Fruit fly (Drosophila melanogaster): ENCODE results near the gene bel.
A peak's percentile ranks its signal among the peaks of the same experiment; 100 is the strongest.

The bel gene

DNA sequence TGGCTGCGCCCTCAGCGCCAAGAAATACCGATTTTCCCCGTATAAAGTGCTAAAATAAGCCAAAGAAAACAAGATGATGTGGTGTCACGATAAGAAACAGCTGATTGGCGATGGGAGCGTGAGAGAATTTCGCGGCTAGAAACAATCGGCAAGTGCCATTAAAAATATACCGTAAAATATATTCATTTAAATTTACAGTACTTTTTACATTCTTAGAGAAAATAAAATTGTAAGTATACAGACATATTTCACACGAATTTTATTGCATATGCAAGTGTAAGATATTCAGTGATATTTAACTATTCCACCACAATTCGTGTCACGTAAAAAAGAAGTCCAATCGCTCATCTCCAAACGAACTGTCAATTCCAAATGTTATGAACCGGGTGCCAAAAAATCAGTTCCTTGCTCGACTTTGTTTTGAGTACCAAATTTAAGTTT lies 16.0 kb upstream of the bel start, which contains the start of the genes Unc50, CG11755 and CG8043 (continued):
- TF ChIP-seq CG6175 (GFP tag; IDR thresholded peaks at IDR 0.05) (no peak), Xbp1 (GFP tag; optimal IDR thresholded peaks at IDR 0.05) (peak; percentile 91)

DNA sequence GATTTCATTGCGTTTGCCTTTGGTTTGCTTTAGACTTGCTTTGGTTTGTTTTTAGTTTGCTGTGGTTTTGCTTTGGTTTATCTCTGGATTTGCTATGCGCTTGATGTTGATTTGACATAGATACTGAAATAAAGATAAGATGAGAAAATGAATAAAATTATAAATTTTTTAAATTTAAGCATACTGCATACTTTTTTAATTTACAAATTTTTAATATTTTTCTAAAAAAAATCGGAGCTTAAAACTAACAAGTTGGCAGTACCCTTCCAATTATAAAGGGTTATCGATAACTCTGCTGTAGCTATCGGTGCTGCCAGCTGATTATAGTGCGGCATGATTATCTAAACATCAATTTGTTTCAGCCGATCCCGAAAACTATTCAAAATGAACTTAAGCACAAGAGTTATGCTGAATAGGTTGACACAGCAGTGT lies 13.3 kb upstream of the bel start, which contains the start of gene mRpL19:
mRpL19 (plus strand) TSS at position 307 of the 432 bp plus-strand sequence.
- TF ChIP-seq fd96Cb (tag; optimal IDR thresholded peaks at IDR 0.05) = no peak
- TF ChIP-seq odd (GFP tag; optimal IDR thresholded peaks at IDR 0.05) = peak; percentile 8
- no peak for TF ChIP-seq CG4404 (GFP tag; IDR thresholded peaks at IDR 0.05)
- TF ChIP-seq Ravus (GFP tag; IDR thresholded peaks at IDR 0.05) = no peak
- peak; percentile 7 for TF ChIP-seq CG3281 (GFP tag; optimal IDR thresholded peaks at IDR 0.05)
- no peak for TF ChIP-seq pho (GFP tag; optimal IDR thresholded peaks at IDR 0.05)
- peak; percentile 28 for TF ChIP-seq CG12155 (GFP tag; optimal IDR thresholded peaks at IDR 0.05)
- peak; percentile 61 for TF ChIP-seq phol (tag; optimal IDR thresholded peaks at IDR 0.05)
- peak; percentile 81 for TF ChIP-seq bbx (GFP tag; IDR thresholded peaks at IDR 0.05; ENCODE audit: partially characterized antibody)
- TF ChIP-seq CG10147 (GFP tag; optimal IDR thresholded peaks at IDR 0.05) = peak; percentile 46
- 0 out of 2 replicates have a peak, but pooled peaks have one; percentile 6 for TF ChIP-seq inv (GFP tag; IDR thresholded peaks at IDR 0.05; ENCODE audit: partially characterized antibody)
- TF ChIP-seq p53 (GFP tag; optimal IDR thresholded peaks at IDR 0.05) = no peak
- no peak for TF ChIP-seq HLH3B (GFP tag; IDR thresholded peaks at IDR 0.05)
- TF ChIP-seq Meics (GFP tag; optimal IDR thresholded peaks at IDR 0.05) = peak; percentile 39
- peak; percentile 14 for TF ChIP-seq gfzf (GFP tag; optimal IDR thresholded peaks at IDR 0.05)
- TF ChIP-seq CG4328 (GFP tag; optimal IDR thresholded peaks at IDR 0.05) = peak; percentile 37
- TF ChIP-seq CG12299 (tag; optimal IDR thresholded peaks at IDR 0.05) = peak; percentile 58
- TF ChIP-seq CG13894 (tag; optimal IDR thresholded peaks at IDR 0.05) = peak; percentile 43
- TF ChIP-seq crol (GFP tag; IDR thresholded peaks at IDR 0.05) = no peak
- peak; percentile 62 for TF ChIP-seq CG12659 (GFP tag; optimal IDR thresholded peaks at IDR 0.05)
- TF ChIP-seq wor (GFP tag; IDR thresholded peaks at IDR 0.05) = no peak
- no peak for TF ChIP-seq en (GFP tag; optimal IDR thresholded peaks at IDR 0.05)
- TF ChIP-seq bcd (GFP tag; optimal IDR thresholded peaks at IDR 0.05) = no peak
- TF ChIP-seq luna (GFP tag; optimal IDR thresholded peaks at IDR 0.05) = no peak
- no peak for TF ChIP-seq gt (GFP tag; IDR thresholded peaks at IDR 0.05)
- TF ChIP-seq Hr3 (GFP tag; optimal IDR thresholded peaks at IDR 0.05) = peak; percentile 18
- peak; percentile 74 for TF ChIP-seq YL-1 (GFP tag; optimal IDR thresholded peaks at IDR 0.05)
- peak; percentile 58 for TF ChIP-seq Scr (GFP tag; IDR thresholded peaks at IDR 0.05; ENCODE audit: partially characterized antibody)
- peak; percentile 6 for TF ChIP-seq Bteb2 (GFP tag; optimal IDR thresholded peaks at IDR 0.05)
- TF ChIP-seq Oaz (GFP tag; IDR thresholded peaks at IDR 0.05) = no peak
- TF ChIP-seq CG7745 (tag; optimal IDR thresholded peaks at IDR 0.05) = no peak
- TF ChIP-seq HHEX (GFP tag; optimal IDR thresholded peaks at IDR 0.05) = no peak
- peak; percentile 11; the same call in 1 of the 2 replicates for TF ChIP-seq ranshi (GFP tag; IDR thresholded peaks at IDR 0.05)
- peak; percentile 65 for TF ChIP-seq CG15601 (tag; optimal IDR thresholded peaks at IDR 0.05)
- TF ChIP-seq CG4424 (GFP tag; optimal IDR thresholded peaks at IDR 0.05) = peak; percentile 41
- TF ChIP-seq Ptx1 (GFP tag; IDR thresholded peaks at IDR 0.05) = no peak
- no peak; the same call in 1 of the 2 replicates for TF ChIP-seq hbn (GFP tag; IDR thresholded peaks at IDR 0.05; ENCODE audit: partially characterized antibody)
- TF ChIP-seq gem (tag; optimal IDR thresholded peaks at IDR 0.05) = peak; percentile 70
- TF ChIP-seq CG14710 (tag; optimal IDR thresholded peaks at IDR 0.05) = peak; percentile 69
- peak in 1 of 2 experiments; percentile 38 for TF ChIP-seq bsh (GFP tag; optimal IDR thresholded peaks at IDR 0.05)
- TF ChIP-seq CG17829 (tag; optimal IDR thresholded peaks at IDR 0.05) = peak; percentile 69
- no peak for TF ChIP-seq croc (GFP tag; conservative IDR thresholded peaks at IDR 0.05)
- TF ChIP-seq Dref (GFP tag; IDR thresholded peaks at IDR 0.05) = peak; percentile 78
- no peak for TF ChIP-seq crc (GFP tag; optimal IDR thresholded peaks at IDR 0.05)
- no peak for TF ChIP-seq da (GFP tag; optimal IDR thresholded peaks at IDR 0.05)
- no peak for TF ChIP-seq tio (GFP tag; optimal IDR thresholded peaks at IDR 0.05)
